Worm (Caenorhabditis elegans) whole organism, L3 larva: ENCODE results near the gene F47E1.20.

Experiments used
- R02D3.7 ChIP-seq: fragments of 150-350 bp; optimal IDR thresholded peaks from 2 replicates; lab custom pipeline; 2014; ENCODE audit warnings: missing biosample characterization, missing genetic modification characterization
- ZK546.5 ChIP-seq: sonication (generic microtip); optimal IDR thresholded peaks from 2 replicates; lab custom pipeline; 2017; ENCODE audit warnings: missing biosample characterization, missing genetic modification characterization
- aly-2 ChIP-seq: fragments of 150-350 bp; optimal IDR thresholded peaks from 2 replicates; lab custom pipeline; 2014; ENCODE audit warnings: missing biosample characterization, missing genetic modification characterization
- ceh-16 ChIP-seq: sonication (generic microtip); optimal IDR thresholded peaks from 2 replicates; lab custom pipeline; 2017; ENCODE audit warnings: missing biosample characterization, missing genetic modification characterization
- ceh-28 ChIP-seq: fragments of 150-350 bp; optimal IDR thresholded peaks from 2 replicates; lab custom pipeline; 2014; ENCODE audit warnings: missing biosample characterization, missing genetic modification reagents, missing genetic modification characterization
- ceh-9 ChIP-seq: sonication (generic microtip); optimal IDR thresholded peaks from 2 replicates; lab custom pipeline; 2018; ENCODE audit warnings: missing biosample characterization, missing genetic modification characterization
- egl-27 ChIP-seq: sonication (generic microtip); optimal IDR thresholded peaks from 4 replicates; lab custom pipeline; 2017; ENCODE audit warnings: missing biosample characterization, missing genetic modification reagents, missing genetic modification characterization
- egl-5 ChIP-seq: fragments of 150-350 bp; optimal IDR thresholded peaks from 2 replicates; lab custom pipeline; 2017; ENCODE audit warnings: missing biosample characterization, missing genetic modification reagents, missing genetic modification characterization, inconsistent platforms
- elt-1 ChIP-seq: fragments of 150-350 bp; optimal IDR thresholded peaks from 2 replicates; lab custom pipeline; 2014; ENCODE audit warnings: missing biosample characterization, missing genetic modification characterization
- elt-2 ChIP-seq: sonication (generic microtip); optimal IDR thresholded peaks from 2 replicates; lab custom pipeline; 2016; ENCODE audit warnings: missing genetic modification reagents, mild to moderate bottlenecking, missing genetic modification characterization, missing compliant biosample characterization
- elt-3 ChIP-seq, 3 experiments: fragments of 150-350 bp in 1 of 3; sonication (generic microtip) in 2 of 3; optimal IDR thresholded peaks; 2 replicates in 2 of 3; 4 replicates in 1 of 3; lab custom pipeline; 2014 to 2017; ENCODE audit warnings: missing biosample characterization in 3 of 3, missing genetic modification characterization in 3 of 3
- fkh-2 ChIP-seq: fragments of 150-350 bp; optimal IDR thresholded peaks from 2 replicates; lab custom pipeline; 2014; ENCODE audit warnings: missing biosample characterization, missing genetic modification reagents, missing genetic modification characterization
- hmg-11 ChIP-seq: sonication (generic microtip); optimal IDR thresholded peaks from 2 replicates; lab custom pipeline; 2016; ENCODE audit warnings: missing genetic modification characterization, missing compliant biosample characterization
- jun-1 ChIP-seq: fragments of 150-350 bp; optimal IDR thresholded peaks from 2 replicates; lab custom pipeline; 2014; ENCODE audit warnings: missing biosample characterization, missing genetic modification reagents, missing genetic modification characterization
- mml-1 ChIP-seq: fragments of 150-350 bp; sonication (generic microtip); optimal IDR thresholded peaks from 3 replicates; lab custom pipeline; 2014; ENCODE audit warnings: missing biosample characterization, missing genetic modification characterization
- nfya-1 ChIP-seq: sonication (generic microtip); optimal IDR thresholded peaks from 2 replicates; lab custom pipeline; 2017; ENCODE audit warnings: missing genetic modification characterization, mild to moderate bottlenecking, missing compliant biosample characterization, antibody characterized with exemption, moderate library complexity; ENCODE audit not compliant: insufficient read depth
- nhr-11 ChIP-seq: fragments of 150-350 bp; optimal IDR thresholded peaks from 2 replicates; lab custom pipeline; 2014; ENCODE audit warnings: missing biosample characterization, missing genetic modification characterization
- nhr-25 ChIP-seq: sonication (generic microtip); optimal IDR thresholded peaks from 2 replicates; lab custom pipeline; 2017; ENCODE audit warnings: missing biosample characterization, missing genetic modification characterization
- nhr-28 ChIP-seq: fragments of 150-350 bp; optimal IDR thresholded peaks from 2 replicates; lab custom pipeline; 2014; ENCODE audit warnings: missing biosample characterization, missing genetic modification characterization
- nhr-67 ChIP-seq: fragments of 150-350 bp; optimal IDR thresholded peaks from 2 replicates; lab custom pipeline; 2014; ENCODE audit warnings: missing biosample characterization, missing genetic modification characterization
- nhr-76 ChIP-seq: fragments of 150-350 bp; sonication (generic microtip); optimal IDR thresholded peaks from 5 replicates; lab custom pipeline; 2014; ENCODE audit warnings: missing biosample characterization, missing genetic modification characterization
- pha-4 ChIP-seq: fragments of 150-350 bp; optimal IDR thresholded peaks from 2 replicates; lab custom pipeline; 2014; ENCODE audit warnings: missing biosample characterization, missing genetic modification reagents, missing genetic modification characterization
- pqm-1 ChIP-seq: fragments of 150-350 bp; optimal IDR thresholded peaks from 2 replicates; lab custom pipeline; 2017; ENCODE audit warnings: missing biosample characterization, missing genetic modification characterization, inconsistent platforms
- snpc-4 ChIP-seq: fragments of 150-350 bp; optimal IDR thresholded peaks from 2 replicates; lab custom pipeline; 2014; ENCODE audit warnings: missing biosample characterization, missing genetic modification characterization
- unc-39 ChIP-seq: sonication (generic microtip); optimal IDR thresholded peaks from 4 replicates; lab custom pipeline; 2017; ENCODE audit warnings: missing biosample characterization, missing genetic modification characterization

F47E1.20 gene

DNA sequence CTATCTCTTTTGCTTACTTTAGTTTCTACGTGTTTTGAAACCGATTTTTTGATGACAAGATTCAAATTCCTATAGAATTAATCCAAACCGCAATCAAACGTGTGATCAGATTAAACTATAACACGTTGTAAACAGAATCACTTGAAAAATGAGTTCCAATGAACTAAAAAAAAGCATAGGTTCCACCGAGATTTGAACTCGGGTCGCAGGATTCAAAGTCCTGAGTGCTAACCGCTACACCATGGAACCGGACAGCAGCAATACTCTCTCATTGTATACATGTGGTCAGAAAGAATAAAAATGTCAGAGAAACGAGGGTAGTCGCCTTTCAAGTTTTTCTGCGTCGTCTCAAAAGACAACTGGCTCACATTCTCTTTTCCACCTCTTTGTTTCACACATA, 42.6 kb downstream of the F47E1.20 start (continued):
- peak; percentile 38 for TF ChIP-seq nfya-1 (tag; lab: Kevin White, UChicago)
- no peak for TF ChIP-seq nhr-76 (tag; lab: Kevin White, UChicago)
- TF ChIP-seq elt-1 (tag; lab: Kevin White, UChicago), result peak; percentile 43
- TF ChIP-seq nhr-25 (tag; lab: Kevin White, UChicago), result peak; percentile 49
- no peak for TF ChIP-seq aly-2
- no peak for TF ChIP-seq ceh-9 (tag; lab: Kevin White, UChicago)

DNA sequence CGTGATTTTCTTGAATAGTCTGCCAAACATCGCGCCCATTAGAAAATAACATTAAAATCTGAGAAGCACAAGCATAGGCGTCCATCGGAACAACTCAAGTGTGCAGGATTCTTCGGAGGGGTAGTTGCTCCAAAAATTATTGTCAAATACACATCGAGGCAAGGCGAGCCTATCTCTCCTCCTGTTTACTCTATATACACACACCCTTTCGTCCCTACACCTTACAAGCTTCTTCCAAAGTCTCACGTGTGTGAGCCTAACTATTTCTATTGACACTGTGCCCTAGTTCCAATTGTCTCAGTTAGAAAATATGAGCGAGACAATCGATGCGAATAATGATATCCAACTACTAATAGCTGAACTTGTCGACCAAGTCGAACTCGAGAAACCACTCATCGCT, 43.1 kb downstream of the F47E1.20 start:
- TF ChIP-seq nhr-28, result no peak
- TF ChIP-seq ceh-28 (tag; lab: Kevin White, UChicago), result no peak
- TF ChIP-seq elt-3 (tag; optimal IDR thresholded peaks at IDR 0.05; lab: Kevin White, UChicago), result no peak
- TF ChIP-seq ceh-16 (tag; lab: Kevin White, UChicago), result no peak
- peak; percentile 85 for TF ChIP-seq pha-4 (tag; lab: Kevin White, UChicago)
- no peak for TF ChIP-seq hmg-11 (tag; lab: Kevin White, UChicago)
- TF ChIP-seq, all 47 proteins: peak for 1

DNA sequence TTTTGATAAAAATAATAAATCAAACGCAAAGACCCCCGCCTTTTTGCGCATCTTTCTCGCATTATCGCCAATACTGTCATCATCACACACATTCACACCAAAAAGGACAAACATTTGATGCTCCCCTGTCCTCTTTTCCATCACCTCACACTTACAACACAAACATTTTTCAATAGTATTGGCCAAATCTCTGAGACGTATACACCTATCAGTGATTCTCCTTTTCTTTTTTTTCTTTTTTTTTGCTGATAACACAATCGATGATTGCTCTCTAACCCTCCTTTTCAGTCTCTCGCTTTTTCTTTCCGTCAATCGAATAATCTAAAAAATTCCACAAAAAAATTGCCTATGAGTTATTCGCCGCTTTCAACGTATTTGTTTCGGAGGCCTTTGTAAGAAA, 48.1 kb downstream of the F47E1.20 start:
- TF ChIP-seq elt-2 (tag; lab: Kevin White, UChicago) (peak; percentile 87), fkh-2 (no peak), pha-4 (tag; lab: Kevin White, UChicago) (peak; percentile 56), pqm-1 (tag; lab: Kevin White, UChicago) (peak; percentile 78)

DNA sequence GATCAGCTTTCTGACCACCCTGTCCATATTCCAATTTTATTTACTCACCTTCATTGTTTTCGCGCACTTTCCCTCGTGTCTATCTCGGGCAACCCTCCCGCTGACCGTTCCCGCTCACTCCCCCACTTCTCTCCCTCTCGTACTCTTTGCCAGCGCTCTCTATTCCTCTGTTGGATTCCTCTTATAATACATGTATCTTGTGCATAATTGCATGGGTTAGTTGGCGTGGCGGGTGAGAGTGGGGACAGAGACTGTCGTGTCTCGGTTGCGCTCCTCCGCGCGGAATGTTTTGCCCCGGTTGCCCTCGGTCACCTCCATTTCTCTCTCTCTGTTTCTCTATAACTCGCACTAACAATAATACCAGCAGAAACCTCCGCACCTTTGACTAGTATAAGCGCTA, 53.4 kb downstream of the F47E1.20 start:
- TF ChIP-seq nhr-28, result no peak
- no peak for TF ChIP-seq jun-1 (tag; lab: Kevin White, UChicago)
- TF ChIP-seq egl-27 (tag; lab: Kevin White, UChicago), result no peak
- TF ChIP-seq ceh-9 (tag; lab: Kevin White, UChicago), result no peak
- no peak for TF ChIP-seq elt-2 (tag; lab: Kevin White, UChicago)
- peak; percentile 50 for TF ChIP-seq nhr-25 (tag; lab: Kevin White, UChicago)
- no peak for TF ChIP-seq pqm-1 (tag; lab: Kevin White, UChicago)
- no peak for TF ChIP-seq egl-5
- no peak for TF ChIP-seq hmg-11 (tag; lab: Kevin White, UChicago)

DNA sequence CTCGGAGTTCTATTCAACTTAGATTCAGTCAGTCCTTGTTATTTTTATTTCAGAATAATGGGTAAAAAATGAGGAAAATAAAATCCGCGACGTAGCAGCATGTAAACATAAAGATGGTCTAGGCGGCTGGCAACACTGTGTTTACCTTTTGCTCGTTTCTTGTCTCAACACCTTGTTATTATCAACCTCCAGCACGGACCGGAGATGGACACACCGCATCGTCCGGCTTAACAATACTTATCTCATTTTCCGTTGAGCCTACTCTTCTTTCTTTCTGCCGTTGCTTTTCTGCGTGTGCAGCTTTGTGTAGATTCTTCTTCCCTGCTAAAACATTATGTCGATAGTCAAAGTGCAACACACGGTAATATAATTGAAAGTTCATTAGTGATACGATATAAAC, 54.3 kb downstream of the F47E1.20 start:
- TF ChIP-seq hmg-11 (tag; lab: Kevin White, UChicago), result no peak
- TF ChIP-seq snpc-4 (tag; lab: Kevin White, UChicago), result no peak
- no peak for TF ChIP-seq ZK546.5 (tag; lab: Kevin White, UChicago)
- no peak for TF ChIP-seq nhr-11 (tag; lab: Kevin White, UChicago)
- peak; percentile 49 for TF ChIP-seq pha-4 (tag; lab: Kevin White, UChicago)
- TF ChIP-seq ceh-9 (tag; lab: Kevin White, UChicago), result no peak
- TF ChIP-seq mml-1 (tag; lab: Kevin White, UChicago), result no peak
- TF ChIP-seq unc-39, result no peak
- TF ChIP-seq elt-2 (tag; lab: Kevin White, UChicago), result no peak

DNA sequence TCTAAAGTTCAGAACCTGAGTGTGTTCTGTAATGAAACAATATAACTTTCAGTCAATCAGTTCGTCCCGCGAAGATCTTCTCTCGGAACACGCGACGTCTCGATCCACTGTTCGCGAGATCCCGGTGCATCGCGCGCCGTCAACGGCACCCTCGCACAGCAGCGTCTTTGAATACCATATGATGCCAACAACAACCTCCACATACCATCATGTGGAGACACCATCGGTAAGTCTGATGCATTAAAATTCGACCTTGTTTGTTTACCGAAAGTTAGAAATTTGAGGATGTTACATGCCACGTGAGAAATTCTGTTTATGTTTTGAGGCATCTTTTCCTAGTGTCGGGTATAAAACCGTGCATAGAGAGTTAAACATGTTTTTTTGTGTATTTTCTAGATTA, 54.8 kb downstream of the F47E1.20 start:
- no peak for TF ChIP-seq ZK546.5 (tag; lab: Kevin White, UChicago)
- TF ChIP-seq egl-27 (tag; lab: Kevin White, UChicago), result no peak
- no peak for TF ChIP-seq nhr-11 (tag; lab: Kevin White, UChicago)
- no peak for TF ChIP-seq nhr-67 (tag; lab: Kevin White, UChicago)
- TF ChIP-seq pqm-1 (tag; lab: Kevin White, UChicago), result no peak
- no peak for TF ChIP-seq R02D3.7 (tag; lab: Kevin White, UChicago)

DNA sequence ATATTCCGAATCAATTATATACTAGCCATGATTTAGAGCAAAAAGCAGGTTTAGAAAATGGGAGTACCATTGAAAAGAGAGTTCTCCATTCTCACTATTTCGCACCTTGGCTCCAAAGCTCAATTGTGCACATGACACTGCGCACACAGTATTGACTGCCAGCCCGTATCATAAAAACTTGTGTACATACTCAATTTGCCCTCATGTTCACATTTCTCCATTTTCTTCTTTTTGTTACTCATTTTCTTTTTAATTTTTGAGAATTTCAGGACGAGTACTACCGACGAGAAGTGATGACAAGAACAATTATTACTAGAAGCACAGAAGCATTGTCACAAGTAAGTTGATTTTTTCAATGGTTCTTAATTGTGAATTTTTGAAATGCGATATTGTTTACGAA, 55.6 kb downstream of the F47E1.20 start:
- TF ChIP-seq snpc-4 (tag; lab: Kevin White, UChicago) (no peak), pqm-1 (tag; lab: Kevin White, UChicago) (peak; percentile 49), pha-4 (tag; lab: Kevin White, UChicago) (peak; percentile 83), nhr-25 (tag; lab: Kevin White, UChicago) (no peak)
